Worm (Caenorhabditis elegans) whole organism, L1 larva: ENCODE results near the gene lgc-18.
A peak's percentile ranks its signal among the peaks of the same experiment; 100 is the strongest.

ENCODE experiments used
- C16A3.4 ChIP-seq: fragments of 150-350 bp; optimal IDR thresholded peaks from 2 replicates; lab custom pipeline; 2014; ENCODE audit warnings: missing biosample characterization, missing genetic modification characterization
- aha-1 ChIP-seq: fragments of 150-350 bp; optimal IDR thresholded peaks from 2 replicates; lab custom pipeline; 2014; ENCODE audit warnings: missing biosample characterization, missing genetic modification characterization
- blmp-1 ChIP-seq: fragments of 150-350 bp; optimal IDR thresholded peaks from 2 replicates; lab custom pipeline; 2014; ENCODE audit warnings: missing biosample characterization, missing genetic modification characterization
- ceh-88 ChIP-seq: fragments of 200-800 bp; sonication (Bioruptor generic); IDR thresholded peaks from 2 replicates; pipeline ENCODE4 v1.3.6; 2022; ENCODE audit warnings: missing genetic modification characterization, missing compliant biosample characterization
- ceh-90 ChIP-seq: sonication (generic microtip); optimal IDR thresholded peaks from 2 replicates; lab custom pipeline; 2016; ENCODE audit warnings: missing genetic modification characterization, missing compliant biosample characterization
- dpl-1 ChIP-seq, 3 experiments: fragments of 150-350 bp in 2 of 3; sonication (generic microtip) in 1 of 3; optimal IDR thresholded peaks; 2 replicates each; lab custom pipeline; 2014 to 2017; ENCODE audit warnings: missing biosample characterization in 3 of 3, missing genetic modification characterization in 3 of 3, missing genetic modification reagents in 3 of 3
- dsc-1 ChIP-seq: sonication (generic microtip); optimal IDR thresholded peaks from 2 replicates; lab custom pipeline; 2016; ENCODE audit warnings: mild to moderate bottlenecking, missing genetic modification characterization, missing compliant biosample characterization
- efl-1 ChIP-seq, 4 experiments: fragments of 150-350 bp; optimal IDR thresholded peaks in 3 of 4; peaks in 1 of 4; 1 replicate in 1 of 4; 2 replicates in 3 of 4; lab custom pipeline; 2014; ENCODE audit warnings: missing biosample characterization in 2 of 4, missing genetic modification characterization in 2 of 4, missing genetic modification reagents in 2 of 4
- elt-3 ChIP-seq, 6 experiments: fragments of 150-350 bp in 1 of 6; sonication (generic microtip); optimal IDR thresholded peaks; 2 replicates each; lab custom pipeline; 2017 to 2018; ENCODE audit warnings: missing biosample characterization in 6 of 6, missing genetic modification characterization in 6 of 6, inconsistent platforms in 1 of 6
- fkh-8 ChIP-seq: sonication (generic microtip); optimal IDR thresholded peaks from 2 replicates; lab custom pipeline; 2016; ENCODE audit warnings: mild to moderate bottlenecking, missing genetic modification characterization, missing compliant biosample characterization
- grh-1 ChIP-seq: fragments of 200-800 bp; sonication (Bioruptor generic); IDR thresholded peaks from 2 replicates; pipeline ENCODE4 v1.3.6; 2022; ENCODE audit warnings: missing genetic modification reagents, missing genetic modification characterization, missing compliant biosample characterization
- hlh-17 ChIP-seq: fragments of 200-800 bp; sonication (Bioruptor generic); optimal IDR thresholded peaks from 2 replicates; lab custom pipeline; 2018; ENCODE audit warnings: missing genetic modification characterization, mild to moderate bottlenecking, missing compliant biosample characterization, moderate library complexity, borderline replicate concordance
- hlh-4 ChIP-seq: sonication (generic microtip); optimal IDR thresholded peaks from 2 replicates; lab custom pipeline; 2016; ENCODE audit warnings: mild to moderate bottlenecking, missing genetic modification characterization, missing compliant biosample characterization
- isw-1 ChIP-seq: fragments of 200-800 bp; sonication (Bioruptor generic); IDR thresholded peaks from 2 replicates; pipeline ENCODE4 v1.3.6; 2022; ENCODE audit warnings: missing genetic modification characterization, missing compliant biosample characterization
- jun-1 ChIP-seq: fragments of 150-350 bp; optimal IDR thresholded peaks from 2 replicates; lab custom pipeline; 2014; ENCODE audit warnings: missing biosample characterization, missing genetic modification reagents, missing genetic modification characterization
- lin-14 ChIP-seq: fragments of 200-800 bp; sonication (Bioruptor generic); optimal IDR thresholded peaks from 2 replicates; lab custom pipeline; 2018; ENCODE audit warnings: mild to moderate bottlenecking, missing genetic modification characterization, moderate library complexity, missing compliant biosample characterization
- lin-15B ChIP-seq: fragments of 150-350 bp; sonication (generic microtip); optimal IDR thresholded peaks from 3 replicates; lab custom pipeline; 2014; ENCODE audit warnings: missing biosample characterization, missing genetic modification characterization
- lin-35 ChIP-seq, 2 experiments: fragments of 150-350 bp; optimal IDR thresholded peaks; 2 replicates each; lab custom pipeline; 2014; ENCODE audit warnings: missing biosample characterization in 2 of 2, missing genetic modification characterization in 2 of 2, missing genetic modification reagents in 2 of 2
- lin-39 ChIP-seq: fragments of 150-350 bp; optimal IDR thresholded peaks from 2 replicates; lab custom pipeline; 2014; ENCODE audit warnings: missing biosample characterization, missing genetic modification reagents, missing genetic modification characterization
- lsy-2 ChIP-seq, 2 experiments: fragments of 150-350 bp; optimal IDR thresholded peaks; 2 replicates each; lab custom pipeline; 2014; ENCODE audit warnings: missing biosample characterization in 2 of 2, missing genetic modification characterization in 2 of 2
- mdl-1 ChIP-seq, 2 experiments: fragments of 150-350 bp; optimal IDR thresholded peaks; 2 replicates each; lab custom pipeline; 2014 to 2017; ENCODE audit warnings: missing biosample characterization in 2 of 2, missing genetic modification characterization in 2 of 2, inconsistent platforms in 1 of 2
- mef-2 ChIP-seq: fragments of 150-350 bp; optimal IDR thresholded peaks from 2 replicates; lab custom pipeline; 2014; ENCODE audit warnings: missing biosample characterization, missing genetic modification characterization
- nhr-12 ChIP-seq: sonication (generic microtip); optimal IDR thresholded peaks from 2 replicates; lab custom pipeline; 2017; ENCODE audit warnings: missing biosample characterization, missing genetic modification characterization
- nhr-19 ChIP-seq: fragments of 200-800 bp; sonication (Bioruptor generic); conservative IDR thresholded peaks from 2 replicates; pipeline ENCODE4 v1.3.6; 2022; ENCODE audit warnings: missing genetic modification characterization, missing compliant biosample characterization
- nhr-20 ChIP-seq: sonication (generic microtip); optimal IDR thresholded peaks from 2 replicates; lab custom pipeline; 2016; ENCODE audit warnings: mild to moderate bottlenecking, missing genetic modification characterization, missing compliant biosample characterization
- nhr-237 ChIP-seq: fragments of 150-350 bp; optimal IDR thresholded peaks from 2 replicates; lab custom pipeline; 2014; ENCODE audit warnings: missing biosample characterization, missing genetic modification characterization
- nhr-47 ChIP-seq: sonication (generic microtip); optimal IDR thresholded peaks from 2 replicates; lab custom pipeline; 2016; ENCODE audit warnings: mild to moderate bottlenecking, missing genetic modification characterization, moderate library complexity, missing compliant biosample characterization
- nhr-71 ChIP-seq: sonication (generic microtip); optimal IDR thresholded peaks from 2 replicates; lab custom pipeline; 2016; ENCODE audit warnings: mild to moderate bottlenecking, missing genetic modification characterization, moderate library complexity, missing compliant biosample characterization
- nhr-85 ChIP-seq: sonication (generic microtip); peaks from one replicate; lab custom pipeline; 2016; ENCODE audit warnings: missing genetic modification characterization, inconsistent platforms, missing compliant biosample characterization
- nhr-90 ChIP-seq: sonication (generic microtip); optimal IDR thresholded peaks from 2 replicates; lab custom pipeline; 2016; ENCODE audit warnings: mild to moderate bottlenecking, missing genetic modification characterization, missing compliant biosample characterization; ENCODE audit not compliant: poor library complexity
- pag-3 ChIP-seq: sonication (generic microtip); optimal IDR thresholded peaks from 2 replicates; lab custom pipeline; 2017; ENCODE audit warnings: missing genetic modification characterization, mild to moderate bottlenecking, missing compliant biosample characterization, antibody characterized with exemption, borderline replicate concordance; ENCODE audit not compliant: insufficient read depth
- rnt-1 ChIP-seq: sonication (generic microtip); optimal IDR thresholded peaks from 2 replicates; lab custom pipeline; 2016; ENCODE audit warnings: mild to moderate bottlenecking, missing genetic modification characterization, moderate library complexity, missing compliant biosample characterization
- snu-23 ChIP-seq: sonication (generic microtip); optimal IDR thresholded peaks from 2 replicates; lab custom pipeline; 2016; ENCODE audit warnings: missing genetic modification characterization, missing compliant biosample characterization
- sup-37 ChIP-seq: fragments of 200-800 bp; sonication (Bioruptor generic); optimal IDR thresholded peaks from 2 replicates; lab custom pipeline; 2018; ENCODE audit warnings: mild to moderate bottlenecking, missing genetic modification characterization, missing compliant biosample characterization
- unc-130 ChIP-seq: fragments of 150-350 bp; optimal IDR thresholded peaks from 2 replicates; lab custom pipeline; 2017; ENCODE audit warnings: missing biosample characterization, missing genetic modification characterization, inconsistent platforms
- unc-86 ChIP-seq: sonication (generic microtip); optimal IDR thresholded peaks from 2 replicates; lab custom pipeline; 2016; ENCODE audit warnings: missing genetic modification characterization, missing compliant biosample characterization
- unc-98 ChIP-seq: fragments of 200-800 bp; sonication (Bioruptor generic); IDR thresholded peaks from 2 replicates; pipeline ENCODE4 v1.3.6; 2022; ENCODE audit warnings: missing genetic modification characterization, missing compliant biosample characterization
- zag-1 ChIP-seq: fragments of 150-350 bp; optimal IDR thresholded peaks from 2 replicates; lab custom pipeline; 2014; ENCODE audit warnings: missing biosample characterization, missing genetic modification characterization
- ztf-11 ChIP-seq, 2 experiments: sonication (generic microtip); optimal IDR thresholded peaks; 2 replicates each; lab custom pipeline; 2016 to 2017; ENCODE audit warnings: missing genetic modification characterization in 2 of 2, missing biosample characterization in 1 of 2, missing compliant biosample characterization in 1 of 2
- ztf-4 ChIP-seq: fragments of 150-350 bp; optimal IDR thresholded peaks from 2 replicates; lab custom pipeline; 2014; ENCODE audit warnings: missing biosample characterization, missing genetic modification characterization

Gene lgc-18

ce11 chrX:12164047-12164446, 38.6 kb downstream of the lgc-18 start:
- TF ChIP-seq isw-1 (GFP tag; lab: Robert Waterston, UW) (no peak), lsy-2 (tag; optimal IDR thresholded peaks at IDR 0.05; lab: Kevin White, UChicago) (peak in 1 of 2 experiments; percentile 22), efl-1 (optimal IDR thresholded peaks at IDR 0.05; lab: Kevin White, UChicago) (no peak), efl-1 (GFP tag; optimal IDR thresholded peaks at IDR 0.05 in 1 of 2; lab: Kevin White, UChicago) (no peak), nhr-20 (no peak), lin-39 (tag; lab: Kevin White, UChicago) (no peak), dpl-1 (GFP tag; optimal IDR thresholded peaks at IDR 0.05; lab: Kevin White, UChicago) (no peak), jun-1 (tag; lab: Kevin White, UChicago) (no peak), elt-3 (tag; optimal IDR thresholded peaks at IDR 0.05; lab: Kevin White, UChicago) (no peak), nhr-47 (tag; lab: Kevin White, UChicago) (no peak), nhr-85 (tag; lab: Kevin White, UChicago) (peak; percentile 86), unc-130 (tag; lab: Kevin White, UChicago) (no peak), ceh-90 (tag; lab: Kevin White, UChicago) (no peak), fkh-8 (tag; lab: Kevin White, UChicago) (no peak), lin-15B (tag; lab: Kevin White, UChicago) (no peak), mdl-1 (tag; optimal IDR thresholded peaks at IDR 0.05; lab: Kevin White, UChicago) (no peak), unc-86 (tag; lab: Kevin White, UChicago) (no peak), lin-14 (GFP tag; lab: Kevin White, UChicago) (peak; percentile 25), snu-23 (GFP tag; lab: Kevin White, UChicago) (no peak), zag-1 (no peak), blmp-1 (tag; lab: Kevin White, UChicago) (peak; percentile 15), grh-1 (GFP tag; lab: Robert Waterston, UW) (peak; percentile 87)
- TF ChIP-seq, all 84 proteins: peak for 5

ce11 chrX:12164943-12165342, 39.5 kb downstream of the lgc-18 start:
- peak; percentile 30 for TF ChIP-seq dsc-1 (tag; lab: Kevin White, UChicago)
- no peak for TF ChIP-seq unc-98 (GFP tag; lab: Robert Waterston, UW)

DNA sequence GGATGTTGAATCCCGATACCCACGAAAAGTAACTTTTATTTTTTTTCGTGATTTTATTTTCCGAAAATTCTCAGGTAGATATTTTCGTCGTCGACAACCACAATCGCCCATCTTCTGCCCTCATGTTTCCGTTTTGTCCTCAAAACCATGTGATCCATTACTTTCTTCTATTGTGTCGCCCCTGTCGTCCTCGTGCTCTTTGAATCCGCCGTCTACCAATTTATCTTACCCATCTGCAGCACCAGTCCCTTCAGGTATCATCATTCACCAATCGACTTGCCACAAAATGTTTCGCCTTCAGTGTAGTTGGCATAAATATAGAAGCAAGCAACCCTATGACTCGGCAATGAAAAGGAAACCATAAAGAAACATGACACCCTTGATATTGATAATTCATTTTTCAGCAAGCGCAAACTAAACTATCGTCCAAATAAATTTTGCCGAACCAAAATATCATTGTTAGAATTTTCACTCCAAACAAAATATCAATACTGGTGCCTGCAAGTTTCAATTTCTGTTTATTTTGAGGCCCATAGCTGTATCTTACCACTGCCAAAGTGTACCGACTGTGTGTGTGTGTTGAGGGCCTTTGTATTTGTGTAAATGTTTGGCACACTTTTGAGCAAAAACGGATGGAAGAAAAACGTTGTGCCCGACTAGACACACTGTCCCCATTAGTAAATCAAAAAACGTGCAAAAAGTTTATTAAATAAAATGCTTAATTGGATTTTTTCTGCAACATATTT, 42.4 kb downstream of the lgc-18 start:
- TF ChIP-seq blmp-1 (tag; lab: Kevin White, UChicago) (peak; percentile 43), lin-35 (GFP tag; optimal IDR thresholded peaks at IDR 0.05; lab: Kevin White, UChicago) (no peak), ceh-88 (GFP tag; lab: Robert Waterston, UW) (no peak), nhr-71 (tag; lab: Kevin White, UChicago) (peak; percentile 55), ztf-4 (no peak), nhr-237 (tag; lab: Kevin White, UChicago) (no peak), lsy-2 (tag; optimal IDR thresholded peaks at IDR 0.05; lab: Kevin White, UChicago) (peak in 1 of 2 experiments; percentile 35), snu-23 (GFP tag; lab: Kevin White, UChicago) (peak; percentile 47), rnt-1 (tag; lab: Kevin White, UChicago) (peak; percentile 49), jun-1 (tag; lab: Kevin White, UChicago) (no peak), C16A3.4 (tag; lab: Kevin White, UChicago) (peak; percentile 19), pag-3 (tag; lab: Kevin White, UChicago) (peak; percentile 24), mef-2 (tag; lab: Kevin White, UChicago) (no peak), mdl-1 (tag; optimal IDR thresholded peaks at IDR 0.05; lab: Kevin White, UChicago) (peak in 1 of 2 experiments; percentile 66), zag-1 (no peak), aha-1 (tag; lab: Kevin White, UChicago) (no peak), nhr-20 (peak; percentile 80), ztf-11 (tag; optimal IDR thresholded peaks at IDR 0.05; lab: Kevin White, UChicago) (peak in 1 of 2 experiments; percentile 55), hlh-17 (GFP tag; lab: Kevin White, UChicago) (no peak), nhr-90 (tag; lab: Kevin White, UChicago) (peak; percentile 6), nhr-19 (GFP tag; lab: Robert Waterston, UW) (no peak; the same call in 1 of the 2 replicates), elt-3 (tag; optimal IDR thresholded peaks at IDR 0.05; lab: Kevin White, UChicago) (no peak), nhr-12 (tag; lab: Kevin White, UChicago) (no peak), hlh-4 (tag; lab: Kevin White, UChicago) (no peak), lin-14 (GFP tag; lab: Kevin White, UChicago) (peak; percentile 50), sup-37 (GFP tag; lab: Kevin White, UChicago) (no peak)
